Worm (Caenorhabditis elegans): ENCODE results near the gene cdk-11.2.

DNA sequence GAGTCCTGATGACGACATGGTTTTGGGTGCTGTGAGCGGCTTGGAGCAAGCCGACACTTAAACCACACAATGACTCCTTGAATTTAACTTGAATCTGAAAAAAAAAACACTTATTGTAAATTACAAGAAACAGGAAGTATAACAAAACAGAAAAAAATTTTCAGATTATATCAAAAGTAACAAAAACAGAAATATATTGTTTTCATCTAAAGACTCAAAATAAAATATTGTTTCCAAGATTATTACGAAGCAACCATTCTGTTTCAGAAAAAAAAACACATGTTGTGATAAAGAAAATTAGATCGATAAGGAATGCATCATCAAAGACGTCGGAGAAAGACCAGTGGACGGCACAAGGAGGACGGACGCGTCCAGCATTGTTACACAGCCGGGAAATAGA, 9.0 kb upstream of the cdk-11.2 start, which contains the start of gene mig-15:
- TF ChIP-seq pha-4 (tag; optimal IDR thresholded peaks at IDR 0.05): no peak
- TF ChIP-seq snpc-4 (tag; optimal IDR thresholded peaks at IDR 0.05): no peak
- TF ChIP-seq nhr-28 (tag; optimal IDR thresholded peaks at IDR 0.05): no peak
- TF ChIP-seq unc-39 (tag; optimal IDR thresholded peaks at IDR 0.05): no peak
- no peak for TF ChIP-seq fos-1 (tag; optimal IDR thresholded peaks at IDR 0.05)
- TF ChIP-seq nhr-76 (tag; optimal IDR thresholded peaks at IDR 0.05): no peak
- TF ChIP-seq nhr-11 (tag; optimal IDR thresholded peaks at IDR 0.05): no peak
- no peak for TF ChIP-seq skn-1 (tag; optimal IDR thresholded peaks at IDR 0.05)
- no peak for TF ChIP-seq tbx-2 (tag; optimal IDR thresholded peaks at IDR 0.05)
- no peak for TF ChIP-seq nfya-1 (tag; optimal IDR thresholded peaks at IDR 0.05; ENCODE audit: insufficient read depth)
- TF ChIP-seq nhr-12 (tag; optimal IDR thresholded peaks at IDR 0.05): no peak

Measured in whole organism, L3 larva.